Worm (Caenorhabditis elegans) whole organism, L4 larva: ENCODE measurements around the gene F49C5.7.

Source experiments
- D1046.2 ChIP-seq: fragments of 200-800 bp; sonication (Bioruptor generic); IDR thresholded peaks from 2 replicates; pipeline ENCODE4 v1.3.6; 2022; ENCODE audit warnings: missing genetic modification characterization, missing compliant biosample characterization
- F10B5.3 ChIP-seq: sonication (generic microtip); optimal IDR thresholded peaks from 2 replicates; lab custom pipeline; 2016; ENCODE audit warnings: mild to moderate bottlenecking, missing genetic modification characterization, missing compliant biosample characterization
- F26F4.8 ChIP-seq: fragments of 200-800 bp; sonication (Bioruptor generic); conservative IDR thresholded peaks from 2 replicates; pipeline ENCODE4 v1.3.6; 2022; ENCODE audit warnings: missing genetic modification characterization, missing compliant biosample characterization
- F37D6.2 ChIP-seq: sonication (generic microtip); optimal IDR thresholded peaks from 2 replicates; lab custom pipeline; 2016; ENCODE audit warnings: mild to moderate bottlenecking, missing genetic modification characterization, missing compliant biosample characterization
- F44E2.7 ChIP-seq: fragments of 200-800 bp; sonication (Bioruptor generic); IDR thresholded peaks from 2 replicates; pipeline ENCODE4 v2.1.2; 2022; ENCODE audit warnings: missing genetic modification characterization, missing compliant biosample characterization
- F49E8.2 ChIP-seq: sonication (generic microtip); optimal IDR thresholded peaks from 2 replicates; lab custom pipeline; 2016; ENCODE audit warnings: missing compliant biosample characterization, mild to moderate bottlenecking, missing genetic modification characterization, borderline replicate concordance
- Y5F2A.4 ChIP-seq: fragments of 200-800 bp; sonication (Bioruptor generic); optimal IDR thresholded peaks from 2 replicates; lab custom pipeline; 2018; ENCODE audit warnings: mild to moderate bottlenecking, missing genetic modification characterization, missing compliant biosample characterization
- aly-2 ChIP-seq: sonication (generic microtip); optimal IDR thresholded peaks from 2 replicates; lab custom pipeline; 2018; ENCODE audit warnings: missing biosample characterization, missing genetic modification characterization
- ama-1 ChIP-seq: fragments of 150-350 bp; optimal IDR thresholded peaks from 2 replicates; lab custom pipeline; 2014; ENCODE audit warnings: inconsistent platforms, mixed read lengths
- arid-1 ChIP-seq: fragments of 200-800 bp; sonication (Bioruptor generic); conservative IDR thresholded peaks from 2 replicates; pipeline ENCODE4 v1.3.6; 2022; ENCODE audit warnings: missing genetic modification reagents, missing genetic modification characterization, missing compliant biosample characterization
- attf-4 ChIP-seq: sonication (generic microtip); optimal IDR thresholded peaks from 3 replicates; lab custom pipeline; 2017; ENCODE audit warnings: missing biosample characterization, missing genetic modification characterization
- ceh-20 ChIP-seq: fragments of 200-800 bp; sonication (Bioruptor generic); IDR thresholded peaks from 2 replicates; pipeline ENCODE4 v1.3.6; 2022; ENCODE audit warnings: missing genetic modification reagents, missing genetic modification characterization, missing compliant biosample characterization
- ceh-32 ChIP-seq: sonication (generic microtip); optimal IDR thresholded peaks from 2 replicates; lab custom pipeline; 2016; ENCODE audit warnings: mild to moderate bottlenecking, missing genetic modification characterization, missing compliant biosample characterization; ENCODE audit not compliant: poor library complexity
- ctbp-1 ChIP-seq: fragments of 200-800 bp; sonication (Bioruptor generic); IDR thresholded peaks from 2 replicates; pipeline ENCODE4 v1.3.6; 2022; ENCODE audit warnings: missing genetic modification reagents, missing genetic modification characterization, missing compliant biosample characterization
- daf-12 ChIP-seq: fragments of 150-350 bp; optimal IDR thresholded peaks from 2 replicates; lab custom pipeline; 2014; ENCODE audit warnings: missing biosample characterization, missing genetic modification reagents, missing genetic modification characterization
- daf-19 ChIP-seq: fragments of 200-800 bp; sonication (Bioruptor generic); conservative IDR thresholded peaks from 2 replicates; pipeline ENCODE4 v1.3.6; 2022; ENCODE audit warnings: missing genetic modification characterization, missing compliant biosample characterization
- daf-8 ChIP-seq: fragments of 200-800 bp; sonication (Bioruptor generic); IDR thresholded peaks from 2 replicates; pipeline ENCODE4 v1.3.6; 2022; ENCODE audit warnings: missing genetic modification characterization, missing compliant biosample characterization
- dmd-6 ChIP-seq: fragments of 200-800 bp; sonication (Bioruptor generic); IDR thresholded peaks from 2 replicates; pipeline ENCODE4 v1.3.6; 2022; ENCODE audit warnings: missing genetic modification reagents, missing genetic modification characterization, missing compliant biosample characterization
- dmd-8 ChIP-seq: fragments of 200-800 bp; sonication (Bioruptor generic); IDR thresholded peaks from 2 replicates; pipeline ENCODE4 v1.3.6; 2022; ENCODE audit warnings: missing genetic modification characterization, missing compliant biosample characterization
- dve-1 ChIP-seq: sonication (generic microtip); optimal IDR thresholded peaks from 2 replicates; lab custom pipeline; 2017; ENCODE audit warnings: antibody characterized with exemption, mild to moderate bottlenecking, missing genetic modification characterization, missing compliant biosample characterization; ENCODE audit not compliant: insufficient read depth
- egl-27 ChIP-seq: sonication (generic microtip); optimal IDR thresholded peaks from 3 replicates; lab custom pipeline; 2017; ENCODE audit warnings: missing biosample characterization, missing genetic modification reagents, missing genetic modification characterization
- fkh-10 ChIP-seq: fragments of 150-350 bp; optimal IDR thresholded peaks from 2 replicates; lab custom pipeline; 2014; ENCODE audit warnings: missing biosample characterization, missing genetic modification reagents, missing genetic modification characterization
- fos-1 ChIP-seq: fragments of 150-350 bp; optimal IDR thresholded peaks from 2 replicates; lab custom pipeline; 2014; ENCODE audit warnings: missing biosample characterization, missing genetic modification characterization
- hif-1 ChIP-seq, 2 experiments: sonication (generic microtip); optimal IDR thresholded peaks; 2 replicates each; lab custom pipeline; 2016 to 2017; ENCODE audit warnings: missing compliant biosample characterization in 2 of 2, missing genetic modification characterization in 2 of 2, missing genetic modification reagents in 2 of 2, missing genotype in 2 of 2, mild to moderate bottlenecking in 1 of 2
- hlh-11 ChIP-seq: fragments of 200-800 bp; sonication (Bioruptor generic); optimal IDR thresholded peaks from 2 replicates; lab custom pipeline; 2018; ENCODE audit warnings: mild to moderate bottlenecking, missing genetic modification characterization, missing compliant biosample characterization
- hlh-30 ChIP-seq: sonication (generic microtip); optimal IDR thresholded peaks from 2 replicates; lab custom pipeline; 2017; ENCODE audit warnings: antibody characterized with exemption, mild to moderate bottlenecking, missing genetic modification characterization, missing compliant biosample characterization; ENCODE audit not compliant: insufficient read depth
- hmg-1.1 ChIP-seq: fragments of 200-800 bp; sonication (Bioruptor generic); IDR thresholded peaks from 2 replicates; pipeline ENCODE4 v1.3.6; 2022; ENCODE audit warnings: missing genetic modification reagents, missing genetic modification characterization, missing compliant biosample characterization
- lim-7 ChIP-seq: fragments of 200-800 bp; sonication (Bioruptor generic); IDR thresholded peaks from 2 replicates; pipeline ENCODE4 v1.3.6; 2022; ENCODE audit warnings: missing genetic modification characterization, missing compliant biosample characterization
- lin-1 ChIP-seq: fragments of 200-800 bp; sonication (Bioruptor generic); IDR thresholded peaks from 2 replicates; pipeline ENCODE4 v1.3.6; 2022; ENCODE audit warnings: missing genetic modification reagents, missing genetic modification characterization, missing compliant biosample characterization
- lin-13 ChIP-seq: fragments of 150-350 bp; optimal IDR thresholded peaks from 2 replicates; lab custom pipeline; 2014; ENCODE audit warnings: missing biosample characterization, missing genetic modification reagents, missing genetic modification characterization
- lin-15B ChIP-seq: fragments of 150-350 bp; sonication (generic microtip); optimal IDR thresholded peaks from 3 replicates; lab custom pipeline; 2014; ENCODE audit warnings: missing biosample characterization, missing genetic modification characterization
- lin-38 ChIP-seq: fragments of 200-800 bp; sonication (Bioruptor generic); IDR thresholded peaks from 2 replicates; pipeline ENCODE4 v1.3.6; 2022; ENCODE audit warnings: missing genetic modification reagents, missing genetic modification characterization, missing compliant biosample characterization
- madf-9 ChIP-seq: fragments of 200-800 bp; sonication (Bioruptor generic); conservative IDR thresholded peaks from 2 replicates; pipeline ENCODE4 v1.3.6; 2022; ENCODE audit warnings: missing genetic modification reagents, missing genetic modification characterization, missing compliant biosample characterization
- mdl-1 ChIP-seq, 2 experiments: fragments of 150-350 bp in 1 of 2; sonication (generic microtip) in 1 of 2; optimal IDR thresholded peaks; 2 replicates each; lab custom pipeline; 2014 to 2017; ENCODE audit warnings: missing biosample characterization in 2 of 2, missing genetic modification characterization in 2 of 2
- mdt-29 ChIP-seq: fragments of 200-800 bp; sonication (Bioruptor generic); IDR thresholded peaks from 2 replicates; pipeline ENCODE4 v1.3.6; 2022; ENCODE audit warnings: missing genetic modification reagents, missing genetic modification characterization, missing compliant biosample characterization
- mxl-3 ChIP-seq: fragments of 200-800 bp; sonication (Bioruptor generic); optimal IDR thresholded peaks from 2 replicates; lab custom pipeline; 2018; ENCODE audit warnings: mild to moderate bottlenecking, missing genetic modification characterization, missing compliant biosample characterization
- nhr-111 ChIP-seq: fragments of 200-800 bp; sonication (Bioruptor generic); optimal IDR thresholded peaks from 2 replicates; lab custom pipeline; 2018; ENCODE audit warnings: mild to moderate bottlenecking, missing genetic modification characterization, missing compliant biosample characterization
- nhr-48 ChIP-seq: sonication (generic microtip); optimal IDR thresholded peaks from 2 replicates; lab custom pipeline; 2016; ENCODE audit warnings: mild to moderate bottlenecking, missing genetic modification characterization, missing compliant biosample characterization
- nhr-77 ChIP-seq: fragments of 150-350 bp; optimal IDR thresholded peaks from 2 replicates; lab custom pipeline; 2014; ENCODE audit warnings: missing biosample characterization, missing genetic modification characterization
- pha-4 ChIP-seq, 2 experiments: fragments of 150-350 bp in 1 of 2; fragments of 200-800 bp in 1 of 2; sonication (Bioruptor generic) in 1 of 2; IDR thresholded peaks in 1 of 2; optimal IDR thresholded peaks in 1 of 2; 2 replicates each; pipeline versions ENCODE4 v1.3.6 to Lab custom; 2014 to 2022; ENCODE audit warnings: missing genetic modification characterization in 2 of 2, missing genetic modification reagents in 2 of 2, missing biosample characterization in 1 of 2, missing compliant biosample characterization in 1 of 2
- php-3 ChIP-seq: fragments of 200-800 bp; sonication (Bioruptor generic); IDR thresholded peaks from 2 replicates; pipeline ENCODE4 v1.3.6; 2022; ENCODE audit warnings: missing genetic modification reagents, missing genetic modification characterization, missing compliant biosample characterization
- pqm-1 ChIP-seq: sonication (generic microtip); optimal IDR thresholded peaks from 2 replicates; lab custom pipeline; 2017; ENCODE audit warnings: missing biosample characterization, missing genetic modification characterization
- saeg-2 ChIP-seq: fragments of 200-800 bp; sonication (Bioruptor generic); IDR thresholded peaks from 2 replicates; pipeline ENCODE4 v1.3.6; 2022; ENCODE audit warnings: missing genetic modification reagents, missing genetic modification characterization, missing compliant biosample characterization
- sdz-12 ChIP-seq: fragments of 200-800 bp; sonication (Bioruptor generic); optimal IDR thresholded peaks from 2 replicates; lab custom pipeline; 2018; ENCODE audit warnings: mild to moderate bottlenecking, missing genetic modification characterization, missing compliant biosample characterization
- spr-3 ChIP-seq: fragments of 200-800 bp; sonication (Bioruptor generic); optimal IDR thresholded peaks from 2 replicates; lab custom pipeline; 2018; ENCODE audit warnings: mild to moderate bottlenecking, missing genetic modification characterization, missing compliant biosample characterization
- tra-1 ChIP-seq: fragments of 200-800 bp; sonication (Bioruptor generic); IDR thresholded peaks from 2 replicates; pipeline ENCODE4 v1.3.6; 2022; ENCODE audit warnings: missing genetic modification reagents, missing genetic modification characterization, missing compliant biosample characterization
- zip-11 ChIP-seq: fragments of 200-800 bp; sonication (Bioruptor generic); IDR thresholded peaks from 2 replicates; pipeline ENCODE4 v1.3.6; 2022; ENCODE audit warnings: missing genetic modification characterization, missing compliant biosample characterization

Gene F49C5.7

DNA sequence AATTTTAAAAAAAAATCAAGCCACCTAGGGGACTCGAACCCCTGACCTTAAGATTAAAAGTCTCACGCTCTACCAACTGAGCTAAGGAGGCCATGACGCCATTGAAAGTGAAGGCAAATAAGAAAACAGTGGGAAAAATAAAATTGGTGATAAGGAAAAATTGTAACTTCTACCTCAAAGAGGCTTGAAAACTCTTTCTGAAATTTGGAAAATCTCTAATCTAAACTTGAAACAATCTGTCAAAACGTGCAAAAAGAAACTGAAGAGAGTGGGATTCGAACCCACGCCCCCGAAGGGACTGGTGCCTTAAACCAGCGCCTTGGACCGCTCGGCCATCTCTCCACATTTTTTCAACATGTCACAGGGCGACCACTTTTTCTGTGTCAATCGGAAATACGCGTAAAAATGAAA lies 24.3 kb upstream of the F49C5.7 start (continued):
- peak; percentile 47 for TF ChIP-seq dmd-6 (GFP tag; lab: Robert Waterston, UW)
- TF ChIP-seq lin-38 (GFP tag; lab: Robert Waterston, UW): peak; percentile 79
- TF ChIP-seq daf-19 (GFP tag; lab: Robert Waterston, UW): peak; percentile 84
- TF ChIP-seq nhr-77 (tag; lab: Kevin White, UChicago): peak; percentile 35
- TF ChIP-seq tra-1 (GFP tag; lab: Robert Waterston, UW): 0 out of 2 replicates have a peak, but pooled peaks have one; percentile 47
- TF ChIP-seq spr-3 (GFP tag; lab: Kevin White, UChicago): peak; percentile 47
- TF ChIP-seq lin-13 (GFP tag; lab: Kevin White, UChicago): peak; percentile 34
- TF ChIP-seq F49E8.2 (tag; lab: Kevin White, UChicago): peak; percentile 51
- peak; percentile 32 for TF ChIP-seq nhr-48 (tag; lab: Kevin White, UChicago)
- TF ChIP-seq Y5F2A.4: peak; percentile 66
- peak; percentile 11 for TF ChIP-seq pqm-1
- peak; percentile 64; the same call in 1 of the 2 replicates for TF ChIP-seq php-3 (GFP tag; lab: Robert Waterston, UW)

DNA sequence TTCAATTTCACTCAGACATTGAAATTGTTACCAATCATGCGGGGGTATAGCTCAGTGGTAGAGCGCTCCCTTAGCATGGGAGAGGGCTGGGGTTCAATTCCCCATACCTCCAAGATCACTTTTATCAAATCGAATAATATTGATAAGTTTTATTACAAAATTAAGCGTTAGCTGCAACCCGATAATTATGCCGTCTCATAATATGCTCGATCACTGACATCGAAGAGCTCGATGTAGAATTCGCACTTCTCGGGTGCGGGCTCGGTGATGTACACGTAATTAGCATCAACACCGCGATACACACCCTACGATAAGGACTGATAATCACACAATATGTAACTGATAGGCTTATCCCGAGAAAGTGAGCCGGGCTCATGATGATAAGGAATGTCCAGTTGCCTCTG lies 23.4 kb upstream of the F49C5.7 start:
- TF ChIP-seq dve-1 (tag; lab: Kevin White, UChicago): no peak
- peak; percentile 9 for TF ChIP-seq nhr-48 (tag; lab: Kevin White, UChicago)
- TF ChIP-seq ceh-32 (tag; lab: Kevin White, UChicago): no peak
- peak; percentile 40 for TF ChIP-seq dmd-6 (GFP tag; lab: Robert Waterston, UW)
- TF ChIP-seq daf-12 (tag; lab: Kevin White, UChicago): no peak
- TF ChIP-seq F26F4.8 (GFP tag; lab: Robert Waterston, UW): peak; percentile 80
- no peak for TF ChIP-seq sdz-12 (GFP tag; lab: Kevin White, UChicago)
- TF ChIP-seq lin-13 (GFP tag; lab: Kevin White, UChicago): peak; percentile 54
- no peak for TF ChIP-seq daf-8 (GFP tag; lab: Robert Waterston, UW)
- no peak for TF ChIP-seq hif-1 (tag; optimal IDR thresholded peaks at IDR 0.05; lab: Kevin White, UChicago)
- TF ChIP-seq hlh-30 (tag; lab: Kevin White, UChicago): peak; percentile 22
- no peak for TF ChIP-seq hmg-1.1 (GFP tag; lab: Robert Waterston, UW)
- no peak for TF ChIP-seq attf-4 (tag; lab: Kevin White, UChicago)
- no peak for TF ChIP-seq saeg-2 (GFP tag; lab: Robert Waterston, UW)
- no peak for TF ChIP-seq ama-1
- no peak for TF ChIP-seq lin-15B (tag; lab: Kevin White, UChicago)
- TF ChIP-seq F10B5.3 (tag; lab: Kevin White, UChicago): no peak
- no peak for TF ChIP-seq egl-27
- no peak; the same call in 1 of the 2 replicates for TF ChIP-seq lin-38 (GFP tag; lab: Robert Waterston, UW)
- no peak for TF ChIP-seq fos-1 (tag; lab: Kevin White, UChicago)
- TF ChIP-seq mxl-3 (GFP tag; lab: Kevin White, UChicago): no peak
- TF ChIP-seq arid-1 (GFP tag; lab: Robert Waterston, UW): 0 out of 2 replicates have a peak, but pooled peaks have one; percentile 40
- no peak for TF ChIP-seq nhr-111
- peak; percentile 74 for TF ChIP-seq lim-7 (GFP tag; lab: Robert Waterston, UW)
- peak; percentile 45; the same call in 1 of the 2 replicates for TF ChIP-seq pha-4 (GFP tag; IDR thresholded peaks at IDR 0.05; lab: Robert Waterston, UW)
- TF ChIP-seq pha-4 (tag; optimal IDR thresholded peaks at IDR 0.05; lab: Kevin White, UChicago): no peak
- no peak for TF ChIP-seq fkh-10 (GFP tag; lab: Kevin White, UChicago)
- 0 out of 2 replicates have a peak, but pooled peaks have one; percentile 49 for TF ChIP-seq D1046.2
- TF ChIP-seq F44E2.7 (GFP tag; lab: Robert Waterston, UW): 0 out of 2 replicates have a peak, but pooled peaks have one; percentile 68
- TF ChIP-seq lin-1 (GFP tag; lab: Robert Waterston, UW): peak; percentile 49; the same call in 1 of the 2 replicates
- TF ChIP-seq madf-9 (GFP tag; lab: Robert Waterston, UW): 0 out of 2 replicates have a peak, but pooled peaks have one; percentile 36
- no peak for TF ChIP-seq F37D6.2 (tag; lab: Kevin White, UChicago)
- no peak for TF ChIP-seq zip-11
- TF ChIP-seq hlh-11: peak; percentile 3
- no peak for TF ChIP-seq ceh-20 (GFP tag; lab: Robert Waterston, UW)
- TF ChIP-seq mdt-29 (GFP tag; lab: Robert Waterston, UW): no peak
- TF ChIP-seq ctbp-1 (GFP tag; lab: Robert Waterston, UW): no peak
- TF ChIP-seq mdl-1 (tag; optimal IDR thresholded peaks at IDR 0.05; lab: Kevin White, UChicago): no peak
- peak; percentile 60; the same call in 1 of the 2 replicates for TF ChIP-seq tra-1 (GFP tag; lab: Robert Waterston, UW)
- peak; percentile 62; the same call in 1 of the 2 replicates for TF ChIP-seq dmd-8 (GFP tag; lab: Robert Waterston, UW)
- TF ChIP-seq aly-2: no peak
